Worm (Caenorhabditis elegans): ENCODE results near the gene tbc-12.

DNA sequence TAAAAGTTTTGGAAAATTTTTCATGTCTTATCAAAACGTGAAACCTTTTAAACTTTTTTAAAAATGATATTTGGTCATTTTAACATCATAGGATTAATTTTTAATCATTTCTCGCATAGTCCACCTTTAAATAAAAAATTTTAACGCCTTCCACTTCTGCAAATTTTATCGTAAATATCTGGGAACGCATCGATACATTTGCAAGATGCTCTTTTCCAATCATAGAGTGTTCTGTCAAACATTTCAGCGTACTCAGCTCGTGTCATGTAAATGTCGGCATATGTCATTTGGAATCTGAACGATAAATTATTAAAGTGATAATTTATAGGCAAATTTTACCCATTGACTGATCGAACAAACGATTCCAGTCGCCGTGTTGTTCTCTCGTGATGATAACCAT lies 27.7 kb upstream of the tbc-12 start, which contains the start of gene F52H2.5:
- TF ChIP-seq unc-62 (GFP tag; optimal IDR thresholded peaks at IDR 0.05): no peak
- TF ChIP-seq ces-1 (GFP tag; optimal IDR thresholded peaks at IDR 0.05): no peak
- no peak for TF ChIP-seq mdl-1 (tag; optimal IDR thresholded peaks at IDR 0.05)
- no peak for TF ChIP-seq pqm-1 (tag; optimal IDR thresholded peaks at IDR 0.05)
- TF ChIP-seq lin-13 (GFP tag; optimal IDR thresholded peaks at IDR 0.05): no peak
- no peak for TF ChIP-seq efl-1 (optimal IDR thresholded peaks at IDR 0.05)
- no peak for TF ChIP-seq efl-1 (GFP tag; optimal IDR thresholded peaks at IDR 0.05 in 1 of 2)
- TF ChIP-seq egl-13 (tag; optimal IDR thresholded peaks at IDR 0.05): no peak
